Worm (Caenorhabditis elegans) whole organism, young adult: Measurements from ENCODE around the gene fis-1.

Experiments used
- B0035.1 ChIP-seq: sonication (generic microtip); optimal IDR thresholded peaks from 2 replicates; lab custom pipeline; 2016; ENCODE audit warnings: missing genetic modification characterization, mild to moderate bottlenecking, missing compliant biosample characterization, missing genotype, missing genetic modification reagents
- B0261.1 ChIP-seq: sonication (generic microtip); optimal IDR thresholded peaks from 2 replicates; lab custom pipeline; 2016; ENCODE audit warnings: mild to moderate bottlenecking, missing genetic modification characterization, moderate library complexity, missing compliant biosample characterization
- B0336.3 ChIP-seq: fragments of 200-800 bp; sonication (Bioruptor generic); IDR thresholded peaks from 2 replicates; pipeline ENCODE4 v1.3.6; 2022; ENCODE audit warnings: missing genetic modification characterization, missing compliant biosample characterization
- C17E4.6 ChIP-seq: fragments of 200-800 bp; sonication (Bioruptor generic); IDR thresholded peaks from 2 replicates; pipeline ENCODE4 v1.3.6; 2022; ENCODE audit warnings: missing genetic modification reagents, missing genetic modification characterization, missing compliant biosample characterization
- F10E7.11 ChIP-seq: sonication (generic microtip); optimal IDR thresholded peaks from 2 replicates; lab custom pipeline; 2017; ENCODE audit warnings: mild to moderate bottlenecking, missing genetic modification characterization, moderate library complexity, missing compliant biosample characterization
- F23B12.7 ChIP-seq: sonication (generic microtip); optimal IDR thresholded peaks from 2 replicates; lab custom pipeline; 2017; ENCODE audit warnings: missing genetic modification characterization, mild to moderate bottlenecking, missing compliant biosample characterization, antibody characterized with exemption, moderate library complexity; ENCODE audit not compliant: insufficient read depth
- F39B2.1 ChIP-seq: fragments of 200-800 bp; sonication (Bioruptor generic); IDR thresholded peaks from 2 replicates; pipeline ENCODE4 v1.3.6; 2022; ENCODE audit warnings: missing genetic modification reagents, missing genetic modification characterization, missing compliant biosample characterization
- K11D2.4 ChIP-seq: fragments of 200-800 bp; sonication (Bioruptor generic); IDR thresholded peaks from 2 replicates; pipeline ENCODE4 v1.3.6; 2022; ENCODE audit warnings: missing genetic modification reagents, missing genetic modification characterization, missing compliant biosample characterization
- K12H6.12 ChIP-seq: fragments of 200-800 bp; sonication (Bioruptor generic); optimal IDR thresholded peaks from 2 replicates; lab custom pipeline; 2018; ENCODE audit warnings: mild to moderate bottlenecking, missing genetic modification characterization, missing compliant biosample characterization
- T07F8.4 ChIP-seq: sonication (generic microtip); optimal IDR thresholded peaks from 2 replicates; lab custom pipeline; 2016; ENCODE audit warnings: mild to moderate bottlenecking, missing genetic modification characterization, moderate library complexity, missing compliant biosample characterization
- T26A5.8 ChIP-seq: sonication (generic microtip); optimal IDR thresholded peaks from 2 replicates; lab custom pipeline; 2016; ENCODE audit warnings: missing genetic modification characterization, missing compliant biosample characterization
- Y53G8AR.9 ChIP-seq: fragments of 200-800 bp; sonication (Bioruptor generic); conservative IDR thresholded peaks from 2 replicates; pipeline ENCODE4 v1.3.6; 2022; ENCODE audit warnings: missing genetic modification reagents, missing genetic modification characterization, missing compliant biosample characterization
- Y56A3A.18 ChIP-seq: fragments of 200-800 bp; sonication (Bioruptor generic); IDR thresholded peaks from 2 replicates; pipeline ENCODE4 v1.3.6; 2022; ENCODE audit warnings: missing genetic modification reagents, missing genetic modification characterization, missing compliant biosample characterization
- Y67H2A.10 ChIP-seq: fragments of 200-800 bp; sonication (Bioruptor generic); conservative IDR thresholded peaks from 2 replicates; pipeline ENCODE4 v1.3.6; 2022; ENCODE audit warnings: missing genetic modification reagents, missing genetic modification characterization, missing compliant biosample characterization
- Y79H2A.3 ChIP-seq: fragments of 200-800 bp; sonication (Bioruptor generic); conservative IDR thresholded peaks from 2 replicates; pipeline ENCODE4 v1.3.6; 2022; ENCODE audit warnings: missing genetic modification reagents, missing genetic modification characterization, missing compliant biosample characterization
- Y95B8A.8 ChIP-seq: fragments of 200-800 bp; sonication (Bioruptor generic); IDR thresholded peaks from 2 replicates; pipeline ENCODE4 v1.3.6; 2022; ENCODE audit warnings: missing genetic modification reagents, missing genetic modification characterization, missing compliant biosample characterization
- atf-7 ChIP-seq: sonication (generic microtip); optimal IDR thresholded peaks from 2 replicates; lab custom pipeline; 2017; ENCODE audit warnings: mild to moderate bottlenecking, missing genetic modification characterization, missing compliant biosample characterization
- bed-2 ChIP-seq: fragments of 200-800 bp; sonication (Bioruptor generic); IDR thresholded peaks from 2 replicates; pipeline ENCODE4 v1.3.6; 2022; ENCODE audit warnings: missing genetic modification reagents, missing genetic modification characterization, missing compliant biosample characterization
- ccch-3 ChIP-seq: fragments of 200-800 bp; sonication (Bioruptor generic); optimal IDR thresholded peaks from 2 replicates; lab custom pipeline; 2018; ENCODE audit warnings: mild to moderate bottlenecking, missing genetic modification characterization, missing compliant biosample characterization
- ceh-27 ChIP-seq: fragments of 200-800 bp; sonication (Bioruptor generic); optimal IDR thresholded peaks from 2 replicates; lab custom pipeline; 2018; ENCODE audit warnings: mild to moderate bottlenecking, missing genetic modification characterization, moderate library complexity, missing compliant biosample characterization
- ceh-40 ChIP-seq: fragments of 200-800 bp; sonication (Bioruptor generic); IDR thresholded peaks from 2 replicates; pipeline ENCODE4 v1.3.6; 2022; ENCODE audit warnings: missing genetic modification characterization, missing compliant biosample characterization
- ceh-58 ChIP-seq: fragments of 200-800 bp; sonication (Bioruptor generic); IDR thresholded peaks from 2 replicates; pipeline ENCODE4 v1.3.6; 2022; ENCODE audit warnings: missing genetic modification characterization, missing compliant biosample characterization
- ceh-79 ChIP-seq: sonication (generic microtip); optimal IDR thresholded peaks from 2 replicates; lab custom pipeline; 2017; ENCODE audit warnings: mild to moderate bottlenecking, missing genetic modification characterization, missing compliant biosample characterization
- ceh-91 ChIP-seq: fragments of 200-800 bp; sonication (Bioruptor generic); IDR thresholded peaks from 2 replicates; pipeline ENCODE4 v1.3.6; 2022; ENCODE audit warnings: missing genetic modification reagents, missing genetic modification characterization, missing compliant biosample characterization
- chd-7 ChIP-seq: sonication (generic microtip); optimal IDR thresholded peaks from 2 replicates; lab custom pipeline; 2016; ENCODE audit warnings: mild to moderate bottlenecking, missing genetic modification characterization, moderate library complexity, missing compliant biosample characterization
- egl-44 ChIP-seq: fragments of 200-800 bp; sonication (Bioruptor generic); IDR thresholded peaks from 2 replicates; pipeline ENCODE4 v1.3.6; 2022; ENCODE audit warnings: missing genetic modification reagents, missing genetic modification characterization, missing compliant biosample characterization
- hmg-1.2 ChIP-seq: fragments of 200-800 bp; sonication (Bioruptor generic); IDR thresholded peaks from 2 replicates; pipeline ENCODE4 v1.3.6; 2022; ENCODE audit warnings: missing genetic modification reagents, missing genetic modification characterization, missing compliant biosample characterization
- hmg-20 ChIP-seq: fragments of 200-800 bp; sonication (Bioruptor generic); IDR thresholded peaks from 2 replicates; pipeline ENCODE4 v1.3.6; 2022; ENCODE audit warnings: missing genetic modification reagents, missing genetic modification characterization, missing compliant biosample characterization
- let-607 ChIP-seq, 2 experiments: fragments of 200-800 bp in 1 of 2; sonication (Bioruptor generic) in 1 of 2; sonication (generic microtip) in 1 of 2; optimal IDR thresholded peaks; 2 replicates each; lab custom pipeline; 2016 to 2018; ENCODE audit warnings: mild to moderate bottlenecking in 2 of 2, missing compliant biosample characterization in 2 of 2, missing genetic modification characterization in 2 of 2, moderate library complexity in 2 of 2, missing genotype in 1 of 2
- lin-35 ChIP-seq, 3 experiments: fragments of 150-350 bp in 2 of 3; sonication (generic microtip) in 1 of 3; optimal IDR thresholded peaks; 2 replicates each; lab custom pipeline; 2014 to 2018; ENCODE audit warnings: missing biosample characterization in 3 of 3, missing genetic modification characterization in 3 of 3, missing genetic modification reagents in 3 of 3
- madf-3 ChIP-seq: fragments of 200-800 bp; sonication (Bioruptor generic); IDR thresholded peaks from 2 replicates; pipeline ENCODE4 v1.3.6; 2022; ENCODE audit warnings: missing genetic modification reagents, missing genetic modification characterization, missing compliant biosample characterization
- madf-6 ChIP-seq: fragments of 200-800 bp; sonication (Bioruptor generic); IDR thresholded peaks from 2 replicates; pipeline ENCODE4 v1.3.6; 2022; ENCODE audit warnings: missing genetic modification reagents, missing genetic modification characterization, missing compliant biosample characterization
- mcd-1 ChIP-seq: fragments of 200-800 bp; sonication (Bioruptor generic); IDR thresholded peaks from 2 replicates; pipeline ENCODE4 v1.3.6; 2022; ENCODE audit warnings: missing genetic modification reagents, missing genetic modification characterization, missing compliant biosample characterization
- nfya-2 ChIP-seq: fragments of 200-800 bp; sonication (Bioruptor generic); IDR thresholded peaks from 2 replicates; pipeline ENCODE4 v1.3.6; 2022; ENCODE audit warnings: missing genetic modification reagents, missing genetic modification characterization, missing compliant biosample characterization
- nfyb-1 ChIP-seq: fragments of 200-800 bp; sonication (Bioruptor generic); IDR thresholded peaks from 2 replicates; pipeline ENCODE4 v1.3.6; 2022; ENCODE audit warnings: missing genetic modification reagents, missing genetic modification characterization, missing compliant biosample characterization
- pha-4 ChIP-seq: fragments of 150-350 bp; sonication (generic microtip); optimal IDR thresholded peaks from 2 replicates; lab custom pipeline; 2014; ENCODE audit warnings: missing biosample characterization, missing genetic modification reagents, missing genetic modification characterization
- rcor-1 ChIP-seq: fragments of 200-800 bp; sonication (Bioruptor generic); IDR thresholded peaks from 2 replicates; pipeline ENCODE4 v1.3.6; 2022; ENCODE audit warnings: missing genetic modification reagents, missing genetic modification characterization, missing compliant biosample characterization
- snpc-1.1 ChIP-seq: sonication (generic microtip); optimal IDR thresholded peaks from 2 replicates; lab custom pipeline; 2017; ENCODE audit warnings: missing genetic modification characterization, mild to moderate bottlenecking, missing compliant biosample characterization, antibody characterized with exemption, moderate library complexity, missing genotype, missing genetic modification reagents; ENCODE audit not compliant: insufficient read depth
- snpc-3.4 ChIP-seq: sonication (generic microtip); optimal IDR thresholded peaks from 2 replicates; lab custom pipeline; 2017; ENCODE audit warnings: missing genetic modification characterization, mild to moderate bottlenecking, missing compliant biosample characterization, antibody characterized with exemption, moderate library complexity, missing genotype, missing genetic modification reagents
- somi-1 ChIP-seq: fragments of 200-800 bp; sonication (Bioruptor generic); optimal IDR thresholded peaks from 2 replicates; lab custom pipeline; 2018; ENCODE audit warnings: mild to moderate bottlenecking, missing genetic modification characterization, missing compliant biosample characterization
- sptf-2 ChIP-seq: fragments of 200-800 bp; sonication (Bioruptor generic); optimal IDR thresholded peaks from 2 replicates; lab custom pipeline; 2018; ENCODE audit warnings: mild to moderate bottlenecking, missing genetic modification characterization, missing compliant biosample characterization
- tbp1 ChIP-seq: fragments of 200-800 bp; sonication (Bioruptor generic); optimal IDR thresholded peaks from 2 replicates; lab custom pipeline; 2018; ENCODE audit warnings: mild to moderate bottlenecking, missing genetic modification characterization, missing compliant biosample characterization
- tbx-9 ChIP-seq: sonication (generic microtip); optimal IDR thresholded peaks from 2 replicates; lab custom pipeline; 2016; ENCODE audit warnings: borderline replicate concordance, missing genetic modification characterization, inconsistent platforms, missing compliant biosample characterization
- tlf-1 ChIP-seq: fragments of 200-800 bp; sonication (Bioruptor generic); optimal IDR thresholded peaks from 2 replicates; lab custom pipeline; 2018; ENCODE audit warnings: mild to moderate bottlenecking, missing genetic modification characterization, missing compliant biosample characterization
- unc-130 ChIP-seq: sonication (generic microtip); optimal IDR thresholded peaks from 2 replicates; lab custom pipeline; 2016; ENCODE audit warnings: missing genetic modification reagents, missing genetic modification characterization, missing compliant biosample characterization
- zfh-2 ChIP-seq: fragments of 200-800 bp; sonication (Bioruptor generic); conservative IDR thresholded peaks from 2 replicates; pipeline ENCODE4 v1.3.6; 2022; ENCODE audit warnings: missing genetic modification reagents, missing genetic modification characterization, missing compliant biosample characterization
- ztf-25 ChIP-seq: fragments of 200-800 bp; sonication (Bioruptor generic); IDR thresholded peaks from 2 replicates; pipeline ENCODE4 v1.3.6; 2022; ENCODE audit warnings: missing genetic modification reagents, missing genetic modification characterization, missing compliant biosample characterization
- ztf-6 ChIP-seq: fragments of 200-800 bp; sonication (Bioruptor generic); IDR thresholded peaks from 2 replicates; pipeline ENCODE4 v1.3.6; 2022; ENCODE audit warnings: missing genetic modification reagents, missing genetic modification characterization, missing compliant biosample characterization

Gene fis-1

DNA sequence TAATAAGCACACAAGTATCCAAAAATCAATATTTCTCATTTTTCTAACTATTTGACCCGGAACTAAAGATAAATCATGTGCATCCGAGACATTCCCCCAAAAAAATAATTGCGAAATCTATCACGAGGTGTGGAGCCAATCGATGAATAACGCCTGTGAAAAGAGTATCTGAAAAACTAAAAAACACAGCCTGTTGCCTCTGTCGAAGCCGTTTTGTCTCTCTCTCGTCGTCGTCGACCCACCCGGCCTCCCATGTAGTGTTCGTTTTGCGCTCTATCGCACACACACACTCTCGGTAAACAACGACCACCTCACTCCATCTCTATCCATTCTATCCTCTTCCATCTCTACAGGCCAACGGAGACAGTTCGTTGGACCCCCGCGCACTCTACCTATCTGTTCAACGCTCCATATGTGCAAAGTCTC is 27.8 kb downstream of the fis-1 start (continued):
- TF ChIP-seq lin-35 (GFP tag; optimal IDR thresholded peaks at IDR 0.05; lab: Kevin White, UChicago): peak in 1 of 3 experiments; percentile 41
- no peak for TF ChIP-seq ceh-79 (tag; lab: Kevin White, UChicago)
- TF ChIP-seq ccch-3 (GFP tag; lab: Kevin White, UChicago): no peak
- no peak for TF ChIP-seq F23B12.7 (tag; lab: Kevin White, UChicago)
- no peak for TF ChIP-seq hmg-20 (GFP tag; lab: Robert Waterston, UW)
- TF ChIP-seq sptf-2: no peak
- no peak; the same call in 1 of the 2 replicates for TF ChIP-seq K11D2.4 (GFP tag; lab: Robert Waterston, UW)
- TF ChIP-seq Y53G8AR.9: no peak
- TF ChIP-seq rcor-1 (GFP tag; lab: Robert Waterston, UW): no peak
- TF ChIP-seq F39B2.1: no peak
- no peak for TF ChIP-seq Y95B8A.8 (GFP tag; lab: Robert Waterston, UW)
- TF ChIP-seq Y79H2A.3 (GFP tag; lab: Robert Waterston, UW): no peak
- peak; percentile 70 for TF ChIP-seq mcd-1 (GFP tag; lab: Robert Waterston, UW)
- TF ChIP-seq B0336.3 (GFP tag; lab: Robert Waterston, UW): peak; percentile 41
- TF ChIP-seq ceh-58 (GFP tag; lab: Robert Waterston, UW): no peak
- no peak for TF ChIP-seq atf-7 (tag; lab: Kevin White, UChicago)
- TF ChIP-seq egl-44 (GFP tag; lab: Robert Waterston, UW): no peak
- TF ChIP-seq K12H6.12 (tag; lab: Kevin White, UChicago): peak; percentile 91
- no peak for TF ChIP-seq Y56A3A.18 (GFP tag; lab: Robert Waterston, UW)
- TF ChIP-seq ztf-6 (GFP tag; lab: Robert Waterston, UW): no peak
- TF ChIP-seq tlf-1 (GFP tag; lab: Kevin White, UChicago): peak; percentile 42
- no peak for TF ChIP-seq nfya-2 (GFP tag; lab: Robert Waterston, UW)
- no peak for TF ChIP-seq ceh-40
- TF ChIP-seq T07F8.4 (tag; lab: Kevin White, UChicago): no peak
- no peak for TF ChIP-seq snpc-1.1
- TF ChIP-seq madf-6: no peak
- TF ChIP-seq B0035.1 (tag; lab: Kevin White, UChicago): no peak
- peak; percentile 45 for TF ChIP-seq hmg-1.2 (GFP tag; lab: Robert Waterston, UW)
- no peak for TF ChIP-seq B0261.1 (tag; lab: Kevin White, UChicago)
- no peak for TF ChIP-seq F10E7.11 (tag; lab: Kevin White, UChicago)
- no peak for TF ChIP-seq let-607 (tag; optimal IDR thresholded peaks at IDR 0.05; lab: Kevin White, UChicago)
- TF ChIP-seq ceh-27: peak; percentile 76
- TF ChIP-seq unc-130 (GFP tag; lab: Kevin White, UChicago): no peak
- no peak for TF ChIP-seq snpc-3.4
- TF ChIP-seq tbp1 (GFP tag; lab: Kevin White, UChicago): peak; percentile 26
- TF ChIP-seq T26A5.8 (tag; lab: Kevin White, UChicago): no peak
- TF ChIP-seq bed-2 (GFP tag; lab: Robert Waterston, UW): no peak
- no peak for TF ChIP-seq pha-4 (tag; lab: Kevin White, UChicago)
- TF ChIP-seq somi-1 (GFP tag; lab: Kevin White, UChicago): peak; percentile 52
- TF ChIP-seq nfyb-1 (GFP tag; lab: Robert Waterston, UW): peak; percentile 82
- TF ChIP-seq chd-7 (tag; lab: Kevin White, UChicago): no peak
- TF ChIP-seq ztf-25: no peak
- peak; percentile 82 for TF ChIP-seq zfh-2
- no peak for TF ChIP-seq madf-3 (GFP tag; lab: Robert Waterston, UW)
- no peak for TF ChIP-seq ceh-91 (GFP tag; lab: Robert Waterston, UW)
- 0 out of 2 replicates have a peak, but pooled peaks have one; percentile 58 for TF ChIP-seq Y67H2A.10 (GFP tag; lab: Robert Waterston, UW)
- no peak for TF ChIP-seq tbx-9 (tag; lab: Kevin White, UChicago)
- no peak for TF ChIP-seq C17E4.6 (GFP tag; lab: Robert Waterston, UW)
